Fruit fly (Drosophila melanogaster): Measurements from ENCODE around the gene CG43091.

The CG43091 gene

DNA sequence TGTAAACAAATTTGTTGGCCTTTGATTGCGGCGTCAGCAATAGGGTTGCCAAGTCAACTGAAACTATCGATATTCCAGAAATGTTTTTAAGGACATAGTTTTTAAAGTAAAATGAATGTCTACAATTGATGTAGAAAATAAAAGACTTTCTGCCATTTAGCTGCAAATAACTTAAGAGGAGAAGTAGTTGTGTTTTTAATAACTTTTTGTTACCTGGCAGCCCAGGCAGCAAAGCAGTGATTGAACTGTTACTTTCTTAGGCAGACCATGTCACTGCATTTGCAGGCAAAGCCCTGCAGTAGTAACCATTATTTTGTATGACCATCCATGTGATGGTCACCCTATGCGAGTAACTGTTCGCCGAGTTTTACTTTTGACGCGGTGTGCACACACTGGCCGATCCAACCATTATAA, 18.0 kb downstream of the CG43091 start, which contains the start of the genes rumi, CG7029 and Usp12-46 (continued):
- TF ChIP-seq ss (GFP tag; optimal IDR thresholded peaks at IDR 0.05) (no peak), Eip93F (GFP tag; optimal IDR thresholded peaks at IDR 0.05) (no peak), CG11294 (GFP tag; IDR thresholded peaks at IDR 0.05) (peak; percentile 53; the same call in 1 of the 2 replicates), CG11762 (GFP tag; optimal IDR thresholded peaks at IDR 0.05; ENCODE audit: insufficient read depth) (peak; percentile 78), cyc (GFP tag; optimal IDR thresholded peaks at IDR 0.05) (peak; percentile 89), CG6792 (GFP tag; optimal IDR thresholded peaks at IDR 0.05) (no peak), Smox (GFP tag; optimal IDR thresholded peaks at IDR 0.05) (no peak), acj6 (GFP tag; optimal IDR thresholded peaks at IDR 0.05) (no peak), CG10669 (GFP tag; optimal IDR thresholded peaks at IDR 0.05) (no peak), svp (GFP tag) (peak; percentile 94), CG32006 (GFP tag; optimal IDR thresholded peaks at IDR 0.05) (no peak), topi (GFP tag; optimal IDR thresholded peaks at IDR 0.05) (peak; percentile 84)

DNA sequence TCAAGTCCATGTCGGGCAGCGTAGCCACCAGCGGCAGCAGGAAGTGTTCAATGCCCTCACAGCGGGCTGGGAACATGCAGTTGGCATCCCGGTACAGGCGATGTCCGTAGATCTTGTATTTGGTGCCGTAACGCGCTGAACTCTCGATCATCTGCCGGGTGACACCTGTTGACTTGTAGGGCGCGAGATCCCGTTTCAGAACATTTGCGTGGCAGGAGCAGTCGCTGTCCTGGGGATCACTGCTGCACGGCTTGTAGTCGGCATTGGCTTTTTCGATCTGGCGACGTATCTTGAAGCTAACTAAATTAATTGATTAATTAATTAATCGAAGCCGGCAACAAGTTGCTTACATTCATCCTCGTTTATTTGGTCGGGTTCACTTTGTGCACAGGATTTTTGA, 18.5 kb downstream of the CG43091 start:
- TF ChIP-seq CG6854 (GFP tag; optimal IDR thresholded peaks at IDR 0.05): no peak
- no peak for TF ChIP-seq topi (GFP tag; optimal IDR thresholded peaks at IDR 0.05)
- no peak for TF ChIP-seq CG32006 (GFP tag; optimal IDR thresholded peaks at IDR 0.05)

DNA sequence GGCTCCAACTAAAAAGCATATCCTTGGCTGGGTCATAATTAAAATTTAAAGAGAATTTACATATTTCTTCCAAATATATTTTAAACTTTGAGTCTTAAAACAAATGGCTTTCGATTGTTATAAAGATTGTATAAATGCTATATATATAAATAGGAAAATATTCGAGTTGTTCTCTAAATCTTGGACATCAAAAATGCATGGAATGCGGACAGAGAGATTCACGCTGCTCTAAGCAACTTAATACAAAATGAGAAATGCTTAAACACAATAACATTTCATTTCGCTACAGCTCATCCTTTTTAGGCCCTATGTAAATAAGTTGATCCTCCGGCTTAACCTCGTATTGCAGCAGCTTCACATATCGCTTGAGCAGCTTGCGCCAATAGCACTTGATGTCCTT, 19.6 kb downstream of the CG43091 start, which contains the start of gene CG31139:
TSS of gene CG31139 (minus strand) at position 101 of the 400 bp plus-strand sequence.
- TF ChIP-seq CG4318 (GFP tag; optimal IDR thresholded peaks at IDR 0.05) (no peak), ss (GFP tag; optimal IDR thresholded peaks at IDR 0.05) (no peak), Hr38 (GFP tag; optimal IDR thresholded peaks at IDR 0.05) (no peak), salr (GFP tag; optimal IDR thresholded peaks at IDR 0.05) (no peak), acj6 (GFP tag; optimal IDR thresholded peaks at IDR 0.05) (no peak), CG3919 (GFP tag; optimal IDR thresholded peaks at IDR 0.05) (no peak), svp (GFP tag) (no peak), CG9139 (GFP tag; optimal IDR thresholded peaks at IDR 0.05) (no peak), fd85E (GFP tag; optimal IDR thresholded peaks at IDR 0.05) (no peak)

DNA sequence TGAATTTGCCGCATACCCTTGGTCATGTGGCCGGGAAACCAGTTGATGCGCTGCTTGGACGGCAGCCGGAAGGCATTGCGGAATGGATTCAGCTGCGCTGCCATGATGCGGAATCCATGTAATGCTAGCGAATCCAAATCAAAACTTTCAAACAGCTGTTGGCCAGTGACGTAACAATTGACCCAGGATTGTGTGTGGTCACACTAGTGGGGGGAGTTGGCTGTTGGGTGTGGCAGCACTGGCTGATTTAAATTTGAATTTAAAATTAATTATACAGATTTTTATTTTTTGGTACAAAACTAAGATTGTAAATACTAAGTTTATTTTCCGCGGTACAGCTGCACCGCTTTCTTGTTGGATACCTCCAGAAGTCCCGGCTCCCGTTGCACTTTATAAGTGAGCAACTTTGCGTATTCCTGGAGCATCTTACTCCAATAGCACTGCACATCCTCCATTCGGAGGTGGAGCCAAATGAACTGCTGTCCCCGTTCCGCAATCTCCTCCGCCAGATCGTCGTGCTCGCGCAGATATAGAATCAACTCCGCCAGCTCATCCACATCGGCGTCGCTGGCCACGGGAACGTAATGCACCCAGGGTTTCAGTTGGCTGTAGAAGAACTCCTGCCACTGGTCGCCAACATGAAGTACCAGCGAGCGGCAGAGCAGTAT, 21.0 kb downstream of the CG43091 start, which contains the start of gene CG17141:
TSS of gene CG17141 (minus strand) at position 177 of the 668 bp plus-strand sequence.
- TF ChIP-seq fkh (GFP tag; optimal IDR thresholded peaks at IDR 0.05) (no peak), Hr4 (GFP tag; optimal IDR thresholded peaks at IDR 0.05) (no peak), topi (GFP tag; optimal IDR thresholded peaks at IDR 0.05) (no peak), CG11762 (GFP tag; optimal IDR thresholded peaks at IDR 0.05; ENCODE audit: insufficient read depth) (no peak), Sox15 (GFP tag; optimal IDR thresholded peaks at IDR 0.05) (no peak)

DNA sequence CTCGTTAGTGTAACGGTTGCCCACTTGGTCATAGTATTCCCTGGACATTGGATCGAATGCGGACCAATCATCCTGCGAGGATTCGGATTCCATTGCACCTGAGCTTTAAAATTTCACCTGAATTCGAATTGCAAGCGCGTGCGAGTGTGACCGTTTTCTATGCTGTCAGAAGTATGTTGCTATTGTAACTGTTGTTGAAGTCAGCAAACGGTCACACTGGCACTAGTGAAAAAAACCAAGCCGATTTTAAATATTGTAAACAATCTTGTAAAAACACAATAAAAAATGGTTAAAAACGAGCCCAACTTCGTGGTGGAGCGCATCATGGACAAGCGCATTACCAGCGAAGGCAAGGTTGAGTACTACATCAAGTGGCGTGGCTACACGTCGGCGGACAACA, 23.1 kb downstream of the CG43091 start, which contains the start of the genes vret and HP1c:
TSS of gene vret (minus strand) at position 150 of the 400 bp plus-strand sequence.
TSS of gene HP1c (plus strand) at position 189 of the 400 bp plus-strand sequence.
- TF ChIP-seq Ets21C (GFP tag; optimal IDR thresholded peaks at IDR 0.05): no peak
- no peak for TF ChIP-seq dsx (GFP tag; optimal IDR thresholded peaks at IDR 0.05; ENCODE audit: poor library complexity, severe bottlenecking)
- no peak for TF ChIP-seq Ets96B (tag; optimal IDR thresholded peaks at IDR 0.05)
- TF ChIP-seq CG6808 (GFP tag; optimal IDR thresholded peaks at IDR 0.05): no peak
- no peak for TF ChIP-seq CG11762 (GFP tag; optimal IDR thresholded peaks at IDR 0.05; ENCODE audit: insufficient read depth)
- no peak for TF ChIP-seq CG31627 (GFP tag; optimal IDR thresholded peaks at IDR 0.05)
- no peak for TF ChIP-seq CG1621 (tag; optimal IDR thresholded peaks at IDR 0.05)
- TF ChIP-seq CG8319 (GFP tag; optimal IDR thresholded peaks at IDR 0.05): no peak
- no peak for TF ChIP-seq CG15336 (GFP tag; IDR thresholded peaks at IDR 0.05)
- no peak for TF ChIP-seq Eip93F (GFP tag; optimal IDR thresholded peaks at IDR 0.05)
- TF ChIP-seq pdm3 (GFP tag; optimal IDR thresholded peaks at IDR 0.05): no peak
- TF ChIP-seq CG8632 (GFP tag; optimal IDR thresholded peaks at IDR 0.05): no peak
- TF ChIP-seq CG8119 (GFP tag; IDR thresholded peaks at IDR 0.05): no peak
- no peak for TF ChIP-seq OdsH (GFP tag; optimal IDR thresholded peaks at IDR 0.05)
- TF ChIP-seq fkh (GFP tag; optimal IDR thresholded peaks at IDR 0.05): no peak
- no peak for TF ChIP-seq CG34406 (GFP tag; optimal IDR thresholded peaks at IDR 0.05)
- TF ChIP-seq CG6854 (GFP tag; optimal IDR thresholded peaks at IDR 0.05): no peak
- no peak for TF ChIP-seq CG11902 (GFP tag; optimal IDR thresholded peaks at IDR 0.05)
- no peak for TF ChIP-seq CG6276 (GFP tag; optimal IDR thresholded peaks at IDR 0.05)

Data from whole organism, prepupa.